Worm (Caenorhabditis elegans): ENCODE data around the gene C44H4.8.
A peak's percentile ranks its signal among the peaks of the same experiment; 100 is the strongest.

The C44H4.8 gene

ce11 chrX:14610093-14610763 lies 15.3 kb downstream of the C44H4.8 start (continued):
- TF ChIP-seq lin-35 (GFP tag; optimal IDR thresholded peaks at IDR 0.05) (peak; percentile 25 to 49), irx-1 (tag; optimal IDR thresholded peaks at IDR 0.05) (no peak), efl-1 (optimal IDR thresholded peaks at IDR 0.05) (peak in 1 of 2 experiments; percentile 72), efl-1 (GFP tag; optimal IDR thresholded peaks at IDR 0.05 in 1 of 2) (no peak), lin-14 (GFP tag; optimal IDR thresholded peaks at IDR 0.05) (peak; percentile 86), nhr-90 (tag; optimal IDR thresholded peaks at IDR 0.05; ENCODE audit: poor library complexity) (no peak), tbx-2 (tag; optimal IDR thresholded peaks at IDR 0.05) (no peak), swsn-7 (tag; optimal IDR thresholded peaks at IDR 0.05) (peak; percentile 47), nhr-84 (tag; optimal IDR thresholded peaks at IDR 0.05) (no peak), ceh-88 (GFP tag; IDR thresholded peaks at IDR 0.05) (no peak), ceh-82 (tag; optimal IDR thresholded peaks at IDR 0.05) (peak; percentile 22 to 83 (median 61)), C34B4.2 (tag; optimal IDR thresholded peaks at IDR 0.05) (no peak), fkh-10 (GFP tag; optimal IDR thresholded peaks at IDR 0.05) (no peak), lir-3 (tag; optimal IDR thresholded peaks at IDR 0.05; ENCODE audit: poor library complexity) (no peak), C16A3.4 (tag; optimal IDR thresholded peaks at IDR 0.05) (no peak), unc-62 (GFP tag; optimal IDR thresholded peaks at IDR 0.05) (no peak), nhr-19 (GFP tag; conservative IDR thresholded peaks at IDR 0.05) (no peak)

ce11 chrX:14611074-14611473 lies 16.1 kb downstream of the C44H4.8 start, which contains the start of gene rbc-1:
TSS of gene rbc-1 (plus strand) at chrX:14611374.
- TF ChIP-seq sox-4 (tag; optimal IDR thresholded peaks at IDR 0.05) (no peak), sup-37 (GFP tag; optimal IDR thresholded peaks at IDR 0.05) (no peak), pag-3 (tag; optimal IDR thresholded peaks at IDR 0.05; ENCODE audit: borderline replicate concordance, insufficient read depth) (no peak), xbp-1 (tag; optimal IDR thresholded peaks at IDR 0.05) (no peak), hpl-2 (GFP tag; optimal IDR thresholded peaks at IDR 0.05) (no peak), fkh-8 (tag; optimal IDR thresholded peaks at IDR 0.05) (no peak), swsn-7 (tag; optimal IDR thresholded peaks at IDR 0.05) (no peak), nhr-90 (tag; optimal IDR thresholded peaks at IDR 0.05; ENCODE audit: poor library complexity) (no peak), zag-1 (tag; optimal IDR thresholded peaks at IDR 0.05) (no peak), egl-27 (tag; optimal IDR thresholded peaks at IDR 0.05) (no peak), vab-15 (tag; optimal IDR thresholded peaks at IDR 0.05) (no peak), nhr-84 (tag; optimal IDR thresholded peaks at IDR 0.05) (no peak), jun-1 (tag; optimal IDR thresholded peaks at IDR 0.05) (no peak), lin-39 (tag; optimal IDR thresholded peaks at IDR 0.05) (no peak), snpc-4 (tag; optimal IDR thresholded peaks at IDR 0.05) (no peak), lin-35 (GFP tag; optimal IDR thresholded peaks at IDR 0.05) (no peak), fkh-10 (GFP tag; optimal IDR thresholded peaks at IDR 0.05) (no peak)

- TF ChIP-seq efl-3 (GFP tag; optimal IDR thresholded peaks at IDR 0.05) (no peak), pag-3 (tag; optimal IDR thresholded peaks at IDR 0.05; ENCODE audit: borderline replicate concordance, insufficient read depth) (no peak), unc-62 (GFP tag; optimal IDR thresholded peaks at IDR 0.05) (no peak)
Observed at ce11 chrX:14621207-14621606, 26.3 kb downstream of the C44H4.8 start.

ce11 chrX:14628816-14629215 lies 33.9 kb downstream of the C44H4.8 start, which contains the start of gene F54E4.2:
TSS of gene F54E4.2 (minus strand) at chrX:14628916.
- TF ChIP-seq blmp-1 (tag; optimal IDR thresholded peaks at IDR 0.05) (no peak), dsc-1 (tag; optimal IDR thresholded peaks at IDR 0.05) (peak; percentile 55)

DNA sequence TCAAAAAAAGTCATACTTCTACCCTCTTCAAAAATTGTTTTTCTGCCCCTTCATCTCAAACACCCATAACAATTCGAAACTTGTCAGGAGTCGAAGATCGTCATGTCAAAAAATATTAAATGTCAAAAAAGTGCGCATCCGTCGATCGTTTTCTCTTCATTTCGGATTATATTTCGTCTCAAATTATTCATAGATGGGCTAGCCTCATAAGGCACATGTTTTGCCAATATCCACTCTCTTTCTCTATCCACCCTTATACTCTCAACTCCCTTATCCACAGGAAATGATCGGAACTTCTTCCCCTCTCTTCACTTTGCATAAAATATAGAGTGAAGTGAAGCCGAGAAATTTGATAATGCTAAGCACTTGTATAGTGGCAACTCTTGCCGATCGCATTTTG lies 38.8 kb downstream of the C44H4.8 start:
- TF ChIP-seq swsn-7 (tag; optimal IDR thresholded peaks at IDR 0.05) (no peak), hpl-2 (GFP tag; optimal IDR thresholded peaks at IDR 0.05) (no peak), lir-3 (tag; optimal IDR thresholded peaks at IDR 0.05; ENCODE audit: poor library complexity) (no peak), efl-3 (GFP tag; optimal IDR thresholded peaks at IDR 0.05) (no peak), mef-2 (tag; optimal IDR thresholded peaks at IDR 0.05) (no peak), lin-13 (GFP tag; optimal IDR thresholded peaks at IDR 0.05) (no peak), ama-1 (optimal IDR thresholded peaks at IDR 0.05) (no peak), snpc-4 (tag; optimal IDR thresholded peaks at IDR 0.05) (no peak), lin-35 (GFP tag; optimal IDR thresholded peaks at IDR 0.05) (no peak), fkh-4 (tag; optimal IDR thresholded peaks at IDR 0.05; ENCODE audit: borderline replicate concordance) (no peak), fkh-8 (tag; optimal IDR thresholded peaks at IDR 0.05) (peak; percentile 1), mep-1 (tag; optimal IDR thresholded peaks at IDR 0.05) (no peak), fos-1 (tag; optimal IDR thresholded peaks at IDR 0.05) (no peak), efl-1 (optimal IDR thresholded peaks at IDR 0.05) (no peak), efl-1 (GFP tag; optimal IDR thresholded peaks at IDR 0.05 in 1 of 2) (peak in 1 of 2 experiments; percentile 20), C34B4.2 (tag; optimal IDR thresholded peaks at IDR 0.05) (no peak), nhr-237 (tag; optimal IDR thresholded peaks at IDR 0.05) (no peak), aha-1 (tag; optimal IDR thresholded peaks at IDR 0.05) (no peak), mdl-1 (tag; optimal IDR thresholded peaks at IDR 0.05) (no peak), nhr-84 (tag; optimal IDR thresholded peaks at IDR 0.05) (no peak), tlp-1 (tag; optimal IDR thresholded peaks at IDR 0.05) (no peak), ceh-90 (tag; optimal IDR thresholded peaks at IDR 0.05) (no peak), lin-14 (GFP tag; optimal IDR thresholded peaks at IDR 0.05) (peak; percentile 38)

Data from whole organism, L1 larva.